Fruit fly (Drosophila melanogaster) whole organism, embryonic: Measurements from ENCODE around the gene CG13623.

Experiments used
- Abd-B ChIP-seq: fragments of 200-800 bp; sonication (Bioruptor generic); optimal IDR thresholded peaks from 2 replicates; lab custom pipeline; 2018; ENCODE audit warnings: missing biosample characterization, mild to moderate bottlenecking, missing genetic modification characterization, moderate library complexity
- Bgb ChIP-seq: fragments of 200-800 bp; sonication (Bioruptor generic); IDR thresholded peaks from 2 replicates; pipeline ENCODE4 v1.3.6; 2022; ENCODE audit warnings: missing biosample characterization, missing genetic modification characterization; ENCODE audit not compliant: partially characterized antibody
- CG10654 ChIP-seq: fragments of 200-800 bp; sonication (Bioruptor generic); optimal IDR thresholded peaks from 2 replicates; lab custom pipeline; 2016; ENCODE audit warnings: missing biosample characterization, missing genetic modification characterization
- CG11093 ChIP-seq: fragments of 200-800 bp; sonication (Bioruptor generic); IDR thresholded peaks from 3 replicates; pipeline ENCODE4 v1.3.6; 2022; ENCODE audit warnings: missing biosample characterization, missing genetic modification characterization
- CG11504 ChIP-seq: fragments of 200-800 bp; sonication (Bioruptor generic); optimal IDR thresholded peaks from 3 replicates; lab custom pipeline; 2019; ENCODE audit warnings: missing biosample characterization, mild to moderate bottlenecking, missing genetic modification characterization, moderate library complexity
- CG11696 ChIP-seq: fragments of 200-800 bp; sonication (Bioruptor generic); IDR thresholded peaks from 2 replicates; pipeline ENCODE4 v1.3.6; 2022; ENCODE audit warnings: missing biosample characterization, missing genetic modification characterization
- CG12071 ChIP-seq: fragments of 200-800 bp; sonication (Bioruptor generic); optimal IDR thresholded peaks from 3 replicates; lab custom pipeline; 2018; ENCODE audit warnings: missing biosample characterization, mild to moderate bottlenecking, missing genetic modification characterization
- CG14667 ChIP-seq: fragments of 200-800 bp; sonication (Bioruptor generic); IDR thresholded peaks from 2 replicates; pipeline ENCODE4 v1.3.6; 2022; ENCODE audit warnings: missing biosample characterization, missing genetic modification characterization
- CG17829 ChIP-seq: fragments of 200-800 bp; optimal IDR thresholded peaks from 2 replicates; lab custom pipeline; 2019; ENCODE audit warnings: missing biosample characterization, mild to moderate bottlenecking, missing genetic modification characterization, moderate library complexity
- CG2712 ChIP-seq: fragments of 200-800 bp; optimal IDR thresholded peaks from 3 replicates; lab custom pipeline; 2019; ENCODE audit warnings: missing biosample characterization, mild to moderate bottlenecking, missing genetic modification characterization, moderate library complexity
- CG31388 ChIP-seq: fragments of 200-800 bp; sonication (Bioruptor generic); optimal IDR thresholded peaks from 2 replicates; lab custom pipeline; 2016; ENCODE audit warnings: missing biosample characterization, missing genetic modification characterization
- CG32532 ChIP-seq: fragments of 200-800 bp; sonication (Bioruptor generic); IDR thresholded peaks from 2 replicates; pipeline ENCODE4 v1.3.6; 2022; ENCODE audit warnings: missing biosample characterization, missing genetic modification characterization
- CG42726 ChIP-seq: fragments of 200-800 bp; sonication (Bioruptor generic); IDR thresholded peaks from 2 replicates; pipeline ENCODE4 v1.3.6; 2022; ENCODE audit warnings: missing biosample characterization, missing genetic modification characterization; ENCODE audit not compliant: partially characterized antibody
- CG4820 ChIP-seq: fragments of 200-800 bp; sonication (Bioruptor generic); optimal IDR thresholded peaks from 3 replicates; lab custom pipeline; 2016; ENCODE audit warnings: missing biosample characterization, missing genetic modification characterization
- CG6813 ChIP-seq: fragments of 200-800 bp; sonication (Bioruptor generic); optimal IDR thresholded peaks from 2 replicates; lab custom pipeline; 2017; ENCODE audit warnings: missing biosample characterization, missing genetic modification characterization, mild to moderate bottlenecking, moderate library complexity, missing genetic modification reagents
- CG7357 ChIP-seq: fragments of 200-800 bp; sonication (Bioruptor generic); IDR thresholded peaks from 3 replicates; pipeline ENCODE4 v1.3.6; 2022; ENCODE audit warnings: missing biosample characterization, missing genetic modification characterization
- CG7372 ChIP-seq: fragments of 200-800 bp; sonication (Bioruptor generic); IDR thresholded peaks from 2 replicates; pipeline ENCODE4 v1.3.6; 2022; ENCODE audit warnings: missing biosample characterization, missing genetic modification characterization
- CG8089 ChIP-seq: fragments of 200-800 bp; sonication (Bioruptor generic); optimal IDR thresholded peaks from 3 replicates; lab custom pipeline; 2016; ENCODE audit warnings: missing biosample characterization, missing genetic modification characterization
- CrebB ChIP-seq: fragments of 200-800 bp; sonication (Bioruptor generic); optimal IDR thresholded peaks from 3 replicates; lab custom pipeline; 2018; ENCODE audit warnings: missing biosample characterization, mild to moderate bottlenecking, missing genetic modification characterization
- Hey ChIP-seq: fragments of 200-800 bp; sonication (Bioruptor generic); optimal IDR thresholded peaks from 3 replicates; lab custom pipeline; 2018; ENCODE audit warnings: missing biosample characterization, mild to moderate bottlenecking, missing genetic modification characterization
- HmgD ChIP-seq: fragments of 200-800 bp; sonication (Bioruptor generic); optimal IDR thresholded peaks from 3 replicates; lab custom pipeline; 2016; ENCODE audit warnings: missing biosample characterization, missing genetic modification characterization
- HmgZ ChIP-seq: fragments of 200-800 bp; sonication (Bioruptor generic); optimal IDR thresholded peaks from 2 replicates; lab custom pipeline; 2018; ENCODE audit warnings: missing biosample characterization, mild to moderate bottlenecking, missing genetic modification characterization
- Jarid2 ChIP-seq: fragments of 200-800 bp; sonication (Bioruptor generic); optimal IDR thresholded peaks from 3 replicates; lab custom pipeline; 2017; ENCODE audit warnings: mild to moderate bottlenecking, missing biosample characterization, missing genetic modification reagents, missing genetic modification characterization
- NfI ChIP-seq: fragments of 200-800 bp; sonication (Bioruptor generic); optimal IDR thresholded peaks from 3 replicates; lab custom pipeline; 2018; ENCODE audit warnings: missing biosample characterization, mild to moderate bottlenecking, missing genetic modification characterization, moderate library complexity
- Oli ChIP-seq: fragments of 200-800 bp; sonication (Bioruptor generic); optimal IDR thresholded peaks from 2 replicates; lab custom pipeline; 2018; ENCODE audit warnings: missing biosample characterization, mild to moderate bottlenecking, missing genetic modification characterization, moderate library complexity
- Side ChIP-seq: fragments of 200-800 bp; sonication (Bioruptor generic); optimal IDR thresholded peaks from 2 replicates; lab custom pipeline; 2016; ENCODE audit warnings: missing biosample characterization, missing genetic modification characterization
- Six4 ChIP-seq: fragments of 200-800 bp; sonication (Bioruptor generic); optimal IDR thresholded peaks from 2 replicates; lab custom pipeline; 2016; ENCODE audit warnings: missing biosample characterization, missing genetic modification characterization
- Trl ChIP-seq, 3 experiments: fragments of >200 bp in 2 of 3; fragments of 200-800 bp in 1 of 3; sonication (Bioruptor generic) in 1 of 3; optimal IDR thresholded peaks; 2 replicates in 1 of 3; 3 replicates in 2 of 3; lab custom pipeline; 2016 to 2017; ENCODE audit warnings: missing biosample characterization in 1 of 3, missing genetic modification characterization in 1 of 3
- Vsx1 ChIP-seq: fragments of 200-800 bp; sonication (Bioruptor generic); optimal IDR thresholded peaks from 2 replicates; lab custom pipeline; 2017; ENCODE audit warnings: missing biosample characterization, mild to moderate bottlenecking, missing genetic modification characterization, missing genetic modification reagents
- Xbp1 ChIP-seq: fragments of 200-800 bp; sonication (Bioruptor generic); optimal IDR thresholded peaks from 3 replicates; lab custom pipeline; 2016; ENCODE audit warnings: missing biosample characterization, mild to moderate bottlenecking, missing genetic modification characterization
- ac ChIP-seq: fragments of 200-800 bp; sonication (Bioruptor generic); optimal IDR thresholded peaks from 3 replicates; lab custom pipeline; 2017; ENCODE audit warnings: missing biosample characterization, mild to moderate bottlenecking, missing genetic modification characterization
- amos ChIP-seq: fragments of 200-800 bp; sonication (Bioruptor generic); IDR thresholded peaks from 2 replicates; pipeline ENCODE4 v1.3.6; 2022; ENCODE audit warnings: missing biosample characterization, missing genetic modification characterization; ENCODE audit not compliant: partially characterized antibody
- br ChIP-seq: fragments of >200 bp; optimal IDR thresholded peaks from 2 replicates; lab custom pipeline; 2017
- bsh ChIP-seq, 2 experiments: fragments of 200-800 bp; sonication (Bioruptor generic); optimal IDR thresholded peaks; 2 replicates each; lab custom pipeline; 2017 to 2018; ENCODE audit warnings: mild to moderate bottlenecking in 2 of 2, missing biosample characterization in 2 of 2, missing genetic modification characterization in 2 of 2, moderate library complexity in 1 of 2
- chif ChIP-seq, 2 experiments: fragments of 200-800 bp; sonication (Bioruptor generic); optimal IDR thresholded peaks; 3 replicates each; lab custom pipeline; 2016; ENCODE audit warnings: missing biosample characterization in 2 of 2, missing genetic modification characterization in 2 of 2
- corto ChIP-seq: fragments of 200-800 bp; sonication (Bioruptor generic); optimal IDR thresholded peaks from 2 replicates; lab custom pipeline; 2016; ENCODE audit warnings: missing biosample characterization, mild to moderate bottlenecking, missing genetic modification characterization, moderate library complexity
- ems ChIP-seq: fragments of 200-800 bp; sonication (Bioruptor generic); optimal IDR thresholded peaks from 3 replicates; lab custom pipeline; 2016; ENCODE audit warnings: missing biosample characterization, missing genetic modification characterization
- fd64A ChIP-seq: fragments of 200-800 bp; sonication (Bioruptor generic); optimal IDR thresholded peaks from 3 replicates; lab custom pipeline; 2018; ENCODE audit warnings: missing biosample characterization, mild to moderate bottlenecking, missing genetic modification characterization
- gcm2 ChIP-seq: fragments of 200-800 bp; sonication (Bioruptor generic); optimal IDR thresholded peaks from 2 replicates; lab custom pipeline; 2016; ENCODE audit warnings: missing biosample characterization, missing genetic modification characterization
- gfzf ChIP-seq: fragments of 200-800 bp; sonication (Bioruptor generic); optimal IDR thresholded peaks from 2 replicates; lab custom pipeline; 2016; ENCODE audit warnings: missing biosample characterization, mild to moderate bottlenecking, missing genetic modification characterization, moderate library complexity
- grau ChIP-seq: fragments of 200-800 bp; optimal IDR thresholded peaks from 3 replicates; lab custom pipeline; 2019; ENCODE audit warnings: missing biosample characterization, mild to moderate bottlenecking, missing genetic modification characterization, moderate library complexity
- gsb-n ChIP-seq: fragments of 200-800 bp; sonication (Bioruptor generic); optimal IDR thresholded peaks from 3 replicates; lab custom pipeline; 2018; ENCODE audit warnings: missing biosample characterization, mild to moderate bottlenecking, missing genetic modification characterization
- kay ChIP-seq: fragments of 200-800 bp; sonication (Bioruptor generic); optimal IDR thresholded peaks from 2 replicates; lab custom pipeline; 2016; ENCODE audit warnings: missing biosample characterization, missing genetic modification characterization
- lbe ChIP-seq: fragments of 200-800 bp; sonication (Bioruptor generic); optimal IDR thresholded peaks from 2 replicates; lab custom pipeline; 2016; ENCODE audit warnings: missing biosample characterization, mild to moderate bottlenecking, missing genetic modification characterization
- pnt ChIP-seq: fragments of 200-800 bp; sonication (Bioruptor generic); optimal IDR thresholded peaks from 3 replicates; lab custom pipeline; 2016; ENCODE audit warnings: missing biosample characterization, missing genetic modification characterization
- ranshi ChIP-seq: fragments of 200-800 bp; sonication (Bioruptor generic); IDR thresholded peaks from 2 replicates; pipeline ENCODE4 v1.3.6; 2022; ENCODE audit warnings: missing biosample characterization, missing genetic modification characterization
- run ChIP-seq: fragments of 200-800 bp; sonication (Bioruptor generic); optimal IDR thresholded peaks from 3 replicates; lab custom pipeline; 2018; ENCODE audit warnings: missing biosample characterization, mild to moderate bottlenecking, missing genetic modification characterization
- seq ChIP-seq: fragments of 200-800 bp; sonication (Bioruptor generic); IDR thresholded peaks from 2 replicates; pipeline ENCODE4 v1.3.6; 2022; ENCODE audit warnings: missing biosample characterization, missing genetic modification characterization
- tgo ChIP-seq: fragments of 200-800 bp; sonication (Bioruptor generic); IDR thresholded peaks from 3 replicates; pipeline ENCODE4 v1.3.6; 2022; ENCODE audit warnings: missing biosample characterization, missing genetic modification characterization
- wor ChIP-seq: fragments of 200-800 bp; sonication (Bioruptor generic); IDR thresholded peaks from 2 replicates; pipeline ENCODE4 v1.3.6; 2022; ENCODE audit warnings: missing biosample characterization, missing genetic modification characterization
- z ChIP-seq: fragments of 200-800 bp; sonication (Bioruptor generic); IDR thresholded peaks from 3 replicates; pipeline ENCODE4 v1.3.6; 2022; ENCODE audit warnings: missing biosample characterization, missing genetic modification characterization

Gene CG13623

DNA sequence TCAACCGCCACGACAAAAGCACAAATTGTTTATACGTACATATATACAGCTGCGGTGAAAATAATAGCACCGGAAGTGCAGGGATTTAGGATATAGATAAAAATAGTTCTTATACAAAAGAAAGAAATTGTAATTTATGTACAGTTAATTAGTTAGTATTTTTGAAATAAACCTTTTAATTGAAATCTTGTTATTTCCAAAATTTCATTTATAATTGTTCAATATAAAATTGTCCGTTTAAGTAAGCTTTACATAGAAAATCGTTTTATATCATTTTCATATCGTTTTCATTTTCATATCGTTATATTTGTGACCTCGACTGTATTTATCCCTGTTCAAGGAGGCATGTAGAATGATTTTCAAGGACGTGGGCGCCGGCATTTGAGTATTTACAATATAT is 43.8 kb upstream of the CG13623 start (continued):
- TF ChIP-seq CG10654 = no peak
- TF ChIP-seq pnt (GFP tag; lab: Kevin White, UChicago) = no peak
- no peak for TF ChIP-seq fd64A (GFP tag; lab: Kevin White, UChicago)
- no peak for TF ChIP-seq Hey
- no peak for TF ChIP-seq CG31388 (GFP tag; lab: Kevin White, UChicago)
- TF ChIP-seq bsh (GFP tag; optimal IDR thresholded peaks at IDR 0.05; lab: Kevin White, UChicago) = peak in 1 of 2 experiments; percentile 17
- TF ChIP-seq seq (GFP tag; lab: Robert Waterston, UW) = 0 out of 2 replicates have a peak, but pooled peaks have one; percentile 28
- peak; percentile 3 for TF ChIP-seq Xbp1 (GFP tag; lab: Kevin White, UChicago)
- peak; percentile 35 for TF ChIP-seq HmgZ
- TF ChIP-seq Trl (optimal IDR thresholded peaks at IDR 0.05; lab: Kevin White, UChicago) = no peak
- no peak for TF ChIP-seq Trl (GFP tag; optimal IDR thresholded peaks at IDR 0.05; lab: Kevin White, UChicago)
- no peak for TF ChIP-seq chif (GFP tag; optimal IDR thresholded peaks at IDR 0.05; lab: Kevin White, UChicago)
- no peak for TF ChIP-seq CG11093 (GFP tag; lab: Robert Waterston, UW)
- peak; percentile 75 for TF ChIP-seq CG11504 (tag; lab: Kevin White, UChicago)
- TF ChIP-seq CG4820 (GFP tag; lab: Kevin White, UChicago) = no peak
- TF ChIP-seq gfzf (GFP tag; lab: Kevin White, UChicago) = no peak
- peak; percentile 52; the same call in 1 of the 2 replicates for TF ChIP-seq CG32532 (GFP tag; lab: Robert Waterston, UW)
- TF ChIP-seq CG11696 (GFP tag; lab: Robert Waterston, UW) = peak; percentile 76
- TF ChIP-seq run (tag; lab: Kevin White, UChicago) = peak; percentile 17
- TF ChIP-seq CG6813 = peak; percentile 57
- TF ChIP-seq HmgD (GFP tag; lab: Kevin White, UChicago) = no peak
- TF ChIP-seq Jarid2 (GFP tag; lab: Kevin White, UChicago) = no peak
- peak; percentile 25 for TF ChIP-seq Oli (tag; lab: Kevin White, UChicago)
- TF ChIP-seq ems = no peak
- no peak for TF ChIP-seq wor (GFP tag; lab: Robert Waterston, UW)
- TF ChIP-seq CG17829 (tag; lab: Kevin White, UChicago) = peak; percentile 27
- TF ChIP-seq gsb-n (tag; lab: Kevin White, UChicago) = no peak
- peak; percentile 63 for TF ChIP-seq CG2712 (tag; lab: Kevin White, UChicago)
- no peak for TF ChIP-seq Abd-B
- peak; percentile 51; the same call in 1 of the 3 replicates for TF ChIP-seq tgo (GFP tag; lab: Robert Waterston, UW)
- no peak for TF ChIP-seq ranshi (GFP tag; lab: Robert Waterston, UW)
- no peak for TF ChIP-seq CG14667 (GFP tag; lab: Robert Waterston, UW)
- TF ChIP-seq CG8089 (GFP tag; lab: Kevin White, UChicago) = no peak
- no peak for TF ChIP-seq CG7372 (GFP tag; lab: Robert Waterston, UW)
- peak; percentile 55 for TF ChIP-seq NfI (GFP tag; lab: Kevin White, UChicago)
- no peak for TF ChIP-seq CG12071 (GFP tag; lab: Kevin White, UChicago)
- no peak for TF ChIP-seq ac (GFP tag; lab: Kevin White, UChicago)
- TF ChIP-seq br = no peak
- no peak for TF ChIP-seq gcm2
- TF ChIP-seq Side = no peak
- no peak for TF ChIP-seq z (GFP tag; lab: Robert Waterston, UW)
- no peak for TF ChIP-seq corto (GFP tag; lab: Kevin White, UChicago)
- TF ChIP-seq Vsx1 (GFP tag; lab: Kevin White, UChicago) = no peak
- no peak for TF ChIP-seq CrebB (tag; lab: Kevin White, UChicago)
- TF ChIP-seq Six4 (GFP tag; lab: Kevin White, UChicago) = no peak
- no peak for TF ChIP-seq lbe
- no peak for TF ChIP-seq amos
- no peak for TF ChIP-seq kay (GFP tag; lab: Kevin White, UChicago)
- TF ChIP-seq CG42726 = no peak
- TF ChIP-seq grau (tag; lab: Kevin White, UChicago) = peak; percentile 81
- TF ChIP-seq CG7357 (GFP tag; lab: Robert Waterston, UW) = no peak
- no peak for TF ChIP-seq Bgb
